Worm (Caenorhabditis elegans) whole organism, L4 larva: ENCODE results near the gene fipr-28.
A peak's percentile ranks its signal among the peaks of the same experiment; 100 is the strongest.
"Not testable (repeated sequence)": the region's sequence is repeated elsewhere in the genome, so short reads cannot be mapped to it uniquely, and the experiment has no call there.

Source experiments
- F10B5.3 ChIP-seq: sonication (generic microtip); optimal IDR thresholded peaks from 2 replicates; lab custom pipeline; 2016; ENCODE audit warnings: mild to moderate bottlenecking, missing genetic modification characterization, missing compliant biosample characterization
- F49E8.2 ChIP-seq: sonication (generic microtip); optimal IDR thresholded peaks from 2 replicates; lab custom pipeline; 2016; ENCODE audit warnings: missing compliant biosample characterization, mild to moderate bottlenecking, missing genetic modification characterization, borderline replicate concordance
- T20F7.1 ChIP-seq: fragments of 200-800 bp; sonication (Bioruptor generic); optimal IDR thresholded peaks from 2 replicates; lab custom pipeline; 2018; ENCODE audit warnings: mild to moderate bottlenecking, missing genetic modification characterization, missing compliant biosample characterization
- Y75B8A.6 ChIP-seq: fragments of 200-800 bp; sonication (Bioruptor generic); IDR thresholded peaks from 2 replicates; pipeline ENCODE4 v1.3.6; 2022; ENCODE audit warnings: missing genetic modification reagents, missing genetic modification characterization, missing compliant biosample characterization
- ZK546.5 ChIP-seq, 2 experiments: sonication (generic microtip); optimal IDR thresholded peaks; 2 replicates each; lab custom pipeline; 2017; ENCODE audit warnings: missing biosample characterization in 2 of 2, missing genetic modification characterization in 2 of 2
- aha-1 ChIP-seq: fragments of 150-350 bp; peaks from one replicate; lab custom pipeline; 2014; ENCODE audit warnings: missing biosample characterization, missing genetic modification characterization
- ama-1 ChIP-seq: fragments of 150-350 bp; optimal IDR thresholded peaks from 2 replicates; lab custom pipeline; 2014; ENCODE audit warnings: inconsistent platforms, mixed read lengths
- ceh-32 ChIP-seq: sonication (generic microtip); optimal IDR thresholded peaks from 2 replicates; lab custom pipeline; 2016; ENCODE audit warnings: mild to moderate bottlenecking, missing genetic modification characterization, missing compliant biosample characterization; ENCODE audit not compliant: poor library complexity
- cey-2 ChIP-seq: sonication (generic microtip); optimal IDR thresholded peaks from 3 replicates; lab custom pipeline; 2017; ENCODE audit warnings: missing genetic modification characterization, mild to moderate bottlenecking, missing compliant biosample characterization, antibody characterized with exemption, borderline replicate concordance; ENCODE audit not compliant: insufficient read depth
- ctbp-1 ChIP-seq: fragments of 200-800 bp; sonication (Bioruptor generic); IDR thresholded peaks from 2 replicates; pipeline ENCODE4 v1.3.6; 2022; ENCODE audit warnings: missing genetic modification reagents, missing genetic modification characterization, missing compliant biosample characterization
- daf-19 ChIP-seq: fragments of 200-800 bp; sonication (Bioruptor generic); conservative IDR thresholded peaks from 2 replicates; pipeline ENCODE4 v1.3.6; 2022; ENCODE audit warnings: missing genetic modification characterization, missing compliant biosample characterization
- dmd-9 ChIP-seq: fragments of 200-800 bp; sonication (Bioruptor generic); IDR thresholded peaks from 2 replicates; pipeline ENCODE4 v1.3.6; 2022; ENCODE audit warnings: missing genetic modification reagents, missing genetic modification characterization, missing compliant biosample characterization
- duxl-1 ChIP-seq: sonication (generic microtip); optimal IDR thresholded peaks from 2 replicates; lab custom pipeline; 2016; ENCODE audit warnings: mild to moderate bottlenecking, missing genetic modification characterization, moderate library complexity, missing compliant biosample characterization; ENCODE audit not compliant: poor library complexity
- lim-7 ChIP-seq: fragments of 200-800 bp; sonication (Bioruptor generic); IDR thresholded peaks from 2 replicates; pipeline ENCODE4 v1.3.6; 2022; ENCODE audit warnings: missing genetic modification characterization, missing compliant biosample characterization
- lin-15B ChIP-seq: fragments of 150-350 bp; sonication (generic microtip); optimal IDR thresholded peaks from 3 replicates; lab custom pipeline; 2014; ENCODE audit warnings: missing biosample characterization, missing genetic modification characterization
- mes-2 ChIP-seq: sonication (generic microtip); optimal IDR thresholded peaks from 2 replicates; lab custom pipeline; 2016; ENCODE audit warnings: missing genotype, mild to moderate bottlenecking, missing genetic modification characterization, missing compliant biosample characterization; ENCODE audit not compliant: poor library complexity, severe bottlenecking
- mxl-2 ChIP-seq: fragments of 200-800 bp; sonication (Bioruptor generic); conservative IDR thresholded peaks from 2 replicates; pipeline ENCODE4 v1.3.6; 2022; ENCODE audit warnings: missing genetic modification reagents, missing genetic modification characterization, missing compliant biosample characterization
- mxl-3 ChIP-seq: fragments of 200-800 bp; sonication (Bioruptor generic); optimal IDR thresholded peaks from 2 replicates; lab custom pipeline; 2018; ENCODE audit warnings: mild to moderate bottlenecking, missing genetic modification characterization, missing compliant biosample characterization
- nhr-11 ChIP-seq: fragments of 150-350 bp; optimal IDR thresholded peaks from 2 replicates; lab custom pipeline; 2014; ENCODE audit warnings: missing biosample characterization, missing genetic modification characterization
- nhr-111 ChIP-seq: fragments of 200-800 bp; sonication (Bioruptor generic); optimal IDR thresholded peaks from 2 replicates; lab custom pipeline; 2018; ENCODE audit warnings: mild to moderate bottlenecking, missing genetic modification characterization, missing compliant biosample characterization
- nhr-25 ChIP-seq: sonication (generic microtip); optimal IDR thresholded peaks from 2 replicates; lab custom pipeline; 2017; ENCODE audit warnings: missing genetic modification characterization, mild to moderate bottlenecking, missing compliant biosample characterization, antibody characterized with exemption, moderate library complexity, borderline replicate concordance; ENCODE audit not compliant: insufficient read depth
- nhr-48 ChIP-seq: sonication (generic microtip); optimal IDR thresholded peaks from 2 replicates; lab custom pipeline; 2016; ENCODE audit warnings: mild to moderate bottlenecking, missing genetic modification characterization, missing compliant biosample characterization
- pqm-1 ChIP-seq: sonication (generic microtip); optimal IDR thresholded peaks from 2 replicates; lab custom pipeline; 2017; ENCODE audit warnings: missing biosample characterization, missing genetic modification characterization
- rbr-2 ChIP-seq: sonication (generic microtip); optimal IDR thresholded peaks from 2 replicates; lab custom pipeline; 2016; ENCODE audit warnings: missing genotype, missing genetic modification characterization, missing compliant biosample characterization
- saeg-2 ChIP-seq: fragments of 200-800 bp; sonication (Bioruptor generic); IDR thresholded peaks from 2 replicates; pipeline ENCODE4 v1.3.6; 2022; ENCODE audit warnings: missing genetic modification reagents, missing genetic modification characterization, missing compliant biosample characterization
- snpc-1.2 ChIP-seq: fragments of 200-800 bp; sonication (Bioruptor generic); IDR thresholded peaks from 2 replicates; pipeline ENCODE4 v1.3.6; 2022; ENCODE audit warnings: missing genetic modification reagents, missing genetic modification characterization, missing compliant biosample characterization
- snpc-4 ChIP-seq: fragments of 150-350 bp; optimal IDR thresholded peaks from 2 replicates; lab custom pipeline; 2014; ENCODE audit warnings: missing biosample characterization, missing genetic modification characterization
- spr-1 ChIP-seq: sonication (generic microtip); optimal IDR thresholded peaks from 2 replicates; lab custom pipeline; 2016; ENCODE audit warnings: mild to moderate bottlenecking, missing genetic modification characterization, missing compliant biosample characterization
- unc-130 ChIP-seq: sonication (generic microtip); optimal IDR thresholded peaks from 2 replicates; lab custom pipeline; 2016; ENCODE audit warnings: missing genetic modification reagents, missing genetic modification characterization, missing compliant biosample characterization
- zag-1 ChIP-seq: fragments of 150-350 bp; optimal IDR thresholded peaks from 2 replicates; lab custom pipeline; 2014; ENCODE audit warnings: missing biosample characterization, missing genetic modification characterization
- zfp-3 ChIP-seq: fragments of 200-800 bp; sonication (Bioruptor generic); conservative IDR thresholded peaks from 2 replicates; pipeline ENCODE4 v1.3.6; 2022; ENCODE audit warnings: missing genetic modification reagents, missing genetic modification characterization, missing compliant biosample characterization

Gene fipr-28

ce11 chrIV:16623087-16623486, 4.7 kb upstream of the fipr-28 start:
- peak; percentile 83 for TF ChIP-seq snpc-1.2

- not testable (repeated sequence) for TF ChIP-seq snpc-1.2; daf-19 (GFP tag; lab: Robert Waterston, UW); lin-15B (tag; lab: Kevin White, UChicago)
- TF ChIP-seq, all 104 proteins: peak for 0; not testable (repeated sequence) for 104
Measured at ce11 chrIV:16625909-16626308, 1.9 kb upstream of the fipr-28 start, which contains the start of gene fip-7. TSS of gene fip-7 (plus strand) at chrIV:16626209.

- TF ChIP-seq ctbp-1 (GFP tag; lab: Robert Waterston, UW) (no peak), daf-19 (GFP tag; lab: Robert Waterston, UW) (no peak), mxl-2 (GFP tag; lab: Robert Waterston, UW) (no peak), T20F7.1 (GFP tag; lab: Kevin White, UChicago) (no peak), pqm-1 (tag; lab: Kevin White, UChicago) (no peak), F10B5.3 (tag; lab: Kevin White, UChicago) (no peak), F49E8.2 (tag; lab: Kevin White, UChicago) (no peak), nhr-11 (tag; lab: Kevin White, UChicago) (no peak), rbr-2 (tag; lab: Kevin White, UChicago) (no peak), Y75B8A.6 (no peak), cey-2 (tag; lab: Kevin White, UChicago) (no peak), nhr-25 (tag; lab: Kevin White, UChicago) (no peak), spr-1 (tag; lab: Kevin White, UChicago) (no peak), ama-1 (lab: Kevin White, UChicago) (no peak), zag-1 (tag; lab: Kevin White, UChicago) (no peak), ZK546.5 (tag; optimal IDR thresholded peaks at IDR 0.05; lab: Kevin White, UChicago) (no peak), dmd-9 (GFP tag; lab: Robert Waterston, UW) (no peak), ceh-32 (tag; lab: Kevin White, UChicago) (no peak), nhr-48 (tag; lab: Kevin White, UChicago) (no peak)
Measured at ce11 chrIV:16629090-16629489, 1.3 kb downstream of the fipr-28 start, which contains the start of gene Y51H4A.936. TSS of gene Y51H4A.936 (plus strand) at chrIV:16629390.

- TF ChIP-seq nhr-111 (GFP tag; lab: Kevin White, UChicago) (no peak), saeg-2 (GFP tag; lab: Robert Waterston, UW) (no peak), snpc-1.2 (peak; percentile 54; the same call in 1 of the 2 replicates), ctbp-1 (GFP tag; lab: Robert Waterston, UW) (no peak), aha-1 (tag; lab: Kevin White, UChicago) (peak; percentile 87), T20F7.1 (GFP tag; lab: Kevin White, UChicago) (no peak), mxl-3 (no peak), unc-130 (GFP tag; lab: Kevin White, UChicago) (no peak), zfp-3 (no peak), ZK546.5 (tag; optimal IDR thresholded peaks at IDR 0.05; lab: Kevin White, UChicago) (no peak), duxl-1 (tag; lab: Kevin White, UChicago) (no peak)
Measured at ce11 chrIV:16629815-16630214, 2.0 kb downstream of the fipr-28 start.

- TF ChIP-seq mes-2 (tag; lab: Kevin White, UChicago) (no peak), lim-7 (GFP tag; lab: Robert Waterston, UW) (no peak), snpc-4 (no peak)
Measured at ce11 chrIV:16630622-16631021, 2.8 kb downstream of the fipr-28 start, which contains the start of gene fipr-27. TSS of gene fipr-27 (plus strand) at chrIV:16630922.
